Worm (Caenorhabditis elegans): Measurements from ENCODE around the gene K11H12.8.

Gene K11H12.8

DNA sequence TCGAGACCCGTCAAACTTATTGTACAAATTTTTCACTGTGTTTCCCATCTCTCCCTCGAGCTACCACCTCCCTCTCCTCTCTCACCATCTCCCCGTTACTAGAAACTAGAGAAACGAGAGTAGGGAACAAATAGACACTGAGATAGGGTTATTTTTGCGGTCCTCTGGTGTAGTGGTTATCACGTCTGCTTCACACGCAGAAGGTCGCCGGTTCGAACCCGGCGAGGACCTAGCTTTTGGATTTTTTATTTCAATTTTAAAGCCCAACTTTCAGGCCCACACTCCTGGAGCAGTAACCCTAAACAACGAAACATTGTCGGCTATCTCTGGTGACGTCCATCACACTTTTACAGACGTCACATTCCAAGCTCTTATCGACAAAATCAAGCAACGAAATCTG, 34.9 kb upstream of the K11H12.8 start:
- TF ChIP-seq hnd-1 (tag; optimal IDR thresholded peaks at IDR 0.05), result peak; percentile 62
- TF ChIP-seq scrt-1 (GFP tag; IDR thresholded peaks at IDR 0.05), result peak; percentile 85
- peak; percentile 86 for TF ChIP-seq sea-1 (GFP tag; conservative IDR thresholded peaks at IDR 0.05)
- peak; percentile 61 for TF ChIP-seq hmg-4 (GFP tag; optimal IDR thresholded peaks at IDR 0.05)
- TF ChIP-seq F13C5.2 (tag; optimal IDR thresholded peaks at IDR 0.05), result peak; percentile 81
- peak; percentile 47 for TF ChIP-seq ets-7 (tag; optimal IDR thresholded peaks at IDR 0.05)
- peak; percentile 46 for TF ChIP-seq ceh-36 (tag; optimal IDR thresholded peaks at IDR 0.05)
- TF ChIP-seq B0310.2 (tag; optimal IDR thresholded peaks at IDR 0.05), result peak; percentile 27
- TF ChIP-seq tbx-11 (GFP tag; IDR thresholded peaks at IDR 0.05), result peak; percentile 83
- TF ChIP-seq ama-1 (optimal IDR thresholded peaks at IDR 0.05), result no peak
- peak; percentile 63 for TF ChIP-seq ceh-13 (GFP tag; optimal IDR thresholded peaks at IDR 0.05)
- peak; percentile 61 for TF ChIP-seq tra-4 (tag; optimal IDR thresholded peaks at IDR 0.05)
- TF ChIP-seq hmbx-1 (tag; optimal IDR thresholded peaks at IDR 0.05), result peak; percentile 29
- peak; percentile 67 for TF ChIP-seq tbx-37 (GFP tag; conservative IDR thresholded peaks at IDR 0.05)
- peak; percentile 76 for TF ChIP-seq aly-1 (tag; optimal IDR thresholded peaks at IDR 0.05)
- peak; percentile 89 for TF ChIP-seq pes-1 (GFP tag; IDR thresholded peaks at IDR 0.05)
- TF ChIP-seq flt-1 (GFP tag; IDR thresholded peaks at IDR 0.05), result peak; percentile 86

DNA sequence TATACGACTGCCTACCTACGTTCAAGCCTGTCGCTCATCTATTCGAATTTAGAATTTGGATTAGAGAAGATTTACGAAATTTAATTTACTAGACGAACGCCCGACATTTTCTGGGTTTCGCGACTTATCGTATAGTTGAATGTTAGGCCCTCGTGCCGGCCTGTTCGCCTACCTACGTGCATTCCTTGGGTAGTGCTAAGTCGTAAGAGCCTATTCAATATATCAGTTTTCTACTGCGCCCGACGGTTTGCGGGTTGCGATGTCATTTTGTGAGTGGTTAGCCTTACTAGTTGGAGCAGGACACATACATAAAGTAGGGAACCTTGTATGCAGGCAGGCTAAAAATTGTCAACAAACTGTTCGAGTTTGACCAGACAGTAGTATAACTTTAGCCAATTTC, 32.2 kb upstream of the K11H12.8 start:
- TF ChIP-seq hmbx-1 (tag; optimal IDR thresholded peaks at IDR 0.05), result no peak
- TF ChIP-seq tbx-37 (GFP tag; conservative IDR thresholded peaks at IDR 0.05), result no peak
- TF ChIP-seq tra-4 (tag; optimal IDR thresholded peaks at IDR 0.05), result no peak
- TF ChIP-seq sea-1 (GFP tag; conservative IDR thresholded peaks at IDR 0.05), result no peak
- TF ChIP-seq ets-7 (tag; optimal IDR thresholded peaks at IDR 0.05), result no peak
- no peak for TF ChIP-seq hmg-4 (GFP tag; optimal IDR thresholded peaks at IDR 0.05)
- no peak for TF ChIP-seq aly-1 (tag; optimal IDR thresholded peaks at IDR 0.05)
- no peak for TF ChIP-seq ama-1 (optimal IDR thresholded peaks at IDR 0.05)
- TF ChIP-seq flt-1 (GFP tag; IDR thresholded peaks at IDR 0.05), result no peak
- TF ChIP-seq tbx-11 (GFP tag; IDR thresholded peaks at IDR 0.05), result no peak
- no peak for TF ChIP-seq F13C5.2 (tag; optimal IDR thresholded peaks at IDR 0.05)
- TF ChIP-seq hnd-1 (tag; optimal IDR thresholded peaks at IDR 0.05), result no peak
- TF ChIP-seq scrt-1 (GFP tag; IDR thresholded peaks at IDR 0.05), result no peak
- TF ChIP-seq ceh-36 (tag; optimal IDR thresholded peaks at IDR 0.05), result no peak

DNA sequence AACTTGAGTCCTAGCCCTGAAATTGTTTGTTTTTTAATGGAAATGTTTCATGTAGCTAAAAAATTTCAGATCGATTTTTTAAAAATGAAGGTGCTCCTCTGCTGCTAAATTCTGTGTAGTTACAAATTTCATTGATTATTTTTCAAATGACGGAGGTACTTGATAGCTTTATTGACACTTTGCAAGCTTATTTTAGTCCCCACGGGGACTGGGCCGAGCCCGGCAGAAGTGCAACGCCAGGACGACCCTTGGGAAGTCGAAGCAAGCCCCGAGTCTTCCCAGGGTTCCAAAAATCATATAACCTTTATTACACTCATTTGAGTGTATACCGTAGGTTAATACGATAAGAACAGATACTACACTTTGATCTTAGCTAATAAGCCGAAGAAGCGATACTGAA, 31.3 kb upstream of the K11H12.8 start:
- TF ChIP-seq aly-1 (tag; optimal IDR thresholded peaks at IDR 0.05), result no peak
- TF ChIP-seq F13C5.2 (tag; optimal IDR thresholded peaks at IDR 0.05), result no peak
- no peak for TF ChIP-seq scrt-1 (GFP tag; IDR thresholded peaks at IDR 0.05)
- TF ChIP-seq tra-4 (tag; optimal IDR thresholded peaks at IDR 0.05), result no peak
- no peak for TF ChIP-seq ama-1 (optimal IDR thresholded peaks at IDR 0.05)
- TF ChIP-seq B0310.2 (tag; optimal IDR thresholded peaks at IDR 0.05), result no peak
- TF ChIP-seq sea-1 (GFP tag; conservative IDR thresholded peaks at IDR 0.05), result no peak
- TF ChIP-seq flt-1 (GFP tag; IDR thresholded peaks at IDR 0.05), result no peak
- TF ChIP-seq pes-1 (GFP tag; IDR thresholded peaks at IDR 0.05), result no peak
- no peak for TF ChIP-seq ceh-13 (GFP tag; optimal IDR thresholded peaks at IDR 0.05)
- TF ChIP-seq tbx-37 (GFP tag; conservative IDR thresholded peaks at IDR 0.05), result no peak
- no peak for TF ChIP-seq ets-7 (tag; optimal IDR thresholded peaks at IDR 0.05)
- no peak for TF ChIP-seq hmbx-1 (tag; optimal IDR thresholded peaks at IDR 0.05)
- no peak for TF ChIP-seq ceh-36 (tag; optimal IDR thresholded peaks at IDR 0.05)
- no peak for TF ChIP-seq hnd-1 (tag; optimal IDR thresholded peaks at IDR 0.05)
- no peak for TF ChIP-seq hmg-4 (GFP tag; optimal IDR thresholded peaks at IDR 0.05)
- no peak for TF ChIP-seq tbx-11 (GFP tag; IDR thresholded peaks at IDR 0.05)

DNA sequence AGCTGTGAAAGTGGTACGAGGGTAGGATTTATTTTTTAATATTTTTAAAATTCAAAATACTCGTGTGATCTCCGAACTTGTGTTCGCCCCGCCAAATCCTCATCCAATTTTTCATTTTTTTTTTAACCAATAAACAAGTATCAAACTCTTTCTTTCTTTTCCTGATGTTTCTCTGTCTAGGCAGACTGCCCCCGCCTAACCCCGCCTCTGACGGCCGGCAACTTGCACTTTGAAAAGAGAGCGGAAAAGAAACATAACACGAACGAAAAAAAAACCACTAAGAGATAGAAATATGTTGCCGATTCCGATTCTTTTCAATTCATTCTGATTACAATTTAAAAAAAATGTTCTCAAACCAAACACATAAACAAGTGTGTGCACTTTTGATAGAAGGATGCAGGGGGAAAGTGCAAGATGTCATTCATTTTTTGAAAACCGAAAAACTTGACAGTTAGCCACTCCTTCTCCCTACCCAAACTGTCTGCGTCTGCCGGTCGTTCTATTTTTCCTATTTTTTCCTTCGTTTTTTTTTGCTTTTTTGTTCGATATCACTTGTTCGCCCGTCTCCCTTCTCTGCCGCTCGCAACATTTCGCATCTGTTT, 29.1 kb upstream of the K11H12.8 start:
- TF ChIP-seq ceh-36 (tag; optimal IDR thresholded peaks at IDR 0.05) (no peak), pes-1 (GFP tag; IDR thresholded peaks at IDR 0.05) (no peak), F13C5.2 (tag; optimal IDR thresholded peaks at IDR 0.05) (no peak)

DNA sequence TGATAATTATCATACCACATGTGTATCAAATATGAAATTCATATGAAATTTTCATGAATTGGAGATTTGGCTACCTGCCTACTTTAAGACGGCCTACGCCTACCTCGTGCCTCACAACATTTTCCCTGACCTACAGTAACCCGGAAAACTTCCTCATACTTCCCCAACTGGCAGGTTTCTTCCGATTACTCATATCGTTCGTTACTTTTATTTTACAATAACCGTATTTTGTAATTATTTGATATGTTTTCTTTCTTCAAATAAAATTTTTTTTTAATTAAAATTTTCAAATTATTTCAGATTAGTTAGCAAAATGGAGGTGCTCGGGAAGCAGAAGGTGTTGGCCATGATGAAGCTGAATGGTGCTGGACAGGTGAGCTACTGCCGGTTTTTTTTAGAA, 28.0 kb upstream of the K11H12.8 start, which contains the start of gene nhr-76:
Gene nhr-76 (plus strand): TSS at position 301 of the 400 bp plus-strand sequence.
- no peak for TF ChIP-seq hnd-1 (tag; optimal IDR thresholded peaks at IDR 0.05)
- TF ChIP-seq scrt-1 (GFP tag; IDR thresholded peaks at IDR 0.05), result no peak
- TF ChIP-seq F13C5.2 (tag; optimal IDR thresholded peaks at IDR 0.05), result no peak
- TF ChIP-seq ama-1 (optimal IDR thresholded peaks at IDR 0.05), result no peak
- TF ChIP-seq aly-1 (tag; optimal IDR thresholded peaks at IDR 0.05), result no peak
- TF ChIP-seq hmbx-1 (tag; optimal IDR thresholded peaks at IDR 0.05), result no peak
- TF ChIP-seq flt-1 (GFP tag; IDR thresholded peaks at IDR 0.05), result no peak

DNA sequence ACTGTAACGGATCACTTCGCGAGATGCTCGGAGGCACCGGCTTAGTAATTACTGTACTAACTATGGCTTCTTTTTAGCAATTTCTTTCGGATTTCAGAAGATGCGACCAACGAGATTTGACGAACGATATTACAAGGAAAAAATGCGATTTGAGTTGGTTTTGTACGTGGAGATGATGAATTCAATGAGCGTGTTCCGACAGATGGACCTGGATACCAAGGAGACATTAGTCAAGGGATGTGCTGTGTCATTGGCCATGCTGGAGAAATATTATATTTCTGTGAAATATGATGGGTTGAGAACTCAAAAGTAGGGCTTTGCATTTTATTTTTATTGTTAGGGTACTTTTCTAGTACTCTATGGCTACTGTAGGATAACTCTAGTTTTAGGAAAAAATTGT, 24.6 kb upstream of the K11H12.8 start:
- no peak for TF ChIP-seq sea-1 (GFP tag; conservative IDR thresholded peaks at IDR 0.05)
- TF ChIP-seq B0310.2 (tag; optimal IDR thresholded peaks at IDR 0.05), result no peak
- TF ChIP-seq scrt-1 (GFP tag; IDR thresholded peaks at IDR 0.05), result no peak
- TF ChIP-seq tra-4 (tag; optimal IDR thresholded peaks at IDR 0.05), result no peak
- TF ChIP-seq flt-1 (GFP tag; IDR thresholded peaks at IDR 0.05), result no peak
- no peak for TF ChIP-seq F13C5.2 (tag; optimal IDR thresholded peaks at IDR 0.05)

DNA sequence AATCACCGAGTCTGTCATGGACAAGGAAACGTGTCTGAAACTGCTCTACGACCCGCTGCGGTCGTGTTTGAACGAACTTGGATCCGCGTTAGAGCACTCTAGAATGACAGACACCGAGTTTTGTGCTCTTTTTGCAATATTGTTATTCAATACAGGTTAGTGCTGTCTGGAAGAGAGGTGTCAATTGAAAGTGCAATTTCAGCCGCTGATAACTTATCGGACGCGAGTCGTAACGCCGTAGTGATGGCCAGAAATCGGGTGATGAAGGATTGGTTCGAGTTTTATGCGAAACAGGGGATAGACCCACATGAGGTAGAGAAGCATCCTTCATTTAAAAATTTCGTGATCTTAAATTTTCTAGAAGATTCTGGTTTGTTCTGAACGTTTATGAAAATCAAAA, 23.3 kb upstream of the K11H12.8 start:
- no peak for TF ChIP-seq hmg-4 (GFP tag; optimal IDR thresholded peaks at IDR 0.05)
- no peak for TF ChIP-seq flt-1 (GFP tag; IDR thresholded peaks at IDR 0.05)
- TF ChIP-seq tbx-37 (GFP tag; conservative IDR thresholded peaks at IDR 0.05), result no peak
- TF ChIP-seq pes-1 (GFP tag; IDR thresholded peaks at IDR 0.05), result no peak
- TF ChIP-seq ama-1 (optimal IDR thresholded peaks at IDR 0.05), result no peak
- no peak for TF ChIP-seq scrt-1 (GFP tag; IDR thresholded peaks at IDR 0.05)
- no peak for TF ChIP-seq tra-4 (tag; optimal IDR thresholded peaks at IDR 0.05)
- TF ChIP-seq B0310.2 (tag; optimal IDR thresholded peaks at IDR 0.05), result no peak
- TF ChIP-seq aly-1 (tag; optimal IDR thresholded peaks at IDR 0.05), result no peak
- TF ChIP-seq sea-1 (GFP tag; conservative IDR thresholded peaks at IDR 0.05), result no peak
- no peak for TF ChIP-seq hmbx-1 (tag; optimal IDR thresholded peaks at IDR 0.05)
- TF ChIP-seq ceh-36 (tag; optimal IDR thresholded peaks at IDR 0.05), result no peak
- TF ChIP-seq tbx-11 (GFP tag; IDR thresholded peaks at IDR 0.05), result no peak
